Fruit fly (Drosophila melanogaster) whole organism, prepupa: Measurements from ENCODE around the gene jdp.

Source experiments
- Blimp-1 ChIP-seq: fragments of 200-800 bp; sonication (Bioruptor generic); optimal IDR thresholded peaks from 3 replicates; lab custom pipeline; 2017; ENCODE audit warnings: missing biosample characterization, missing genetic modification characterization, mild to moderate bottlenecking, moderate library complexity, missing genetic modification reagents
- CG10631 ChIP-seq: fragments of 200-800 bp; sonication (Bioruptor generic); optimal IDR thresholded peaks from 2 replicates; lab custom pipeline; 2016; ENCODE audit warnings: missing biosample characterization, missing genetic modification characterization
- CG10669 ChIP-seq: fragments of 200-800 bp; sonication (Bioruptor generic); optimal IDR thresholded peaks from 3 replicates; lab custom pipeline; 2018; ENCODE audit warnings: missing biosample characterization, mild to moderate bottlenecking, missing genetic modification characterization, moderate library complexity
- CG11294 ChIP-seq: fragments of 200-800 bp; sonication (Bioruptor generic); IDR thresholded peaks from 2 replicates; pipeline ENCODE4 v1.3.6; 2022; ENCODE audit warnings: missing biosample characterization, missing genetic modification characterization
- CG11762 ChIP-seq: fragments of 200-800 bp; sonication (Bioruptor generic); optimal IDR thresholded peaks from 3 replicates; lab custom pipeline; 2016; ENCODE audit warnings: missing biosample characterization, missing genetic modification characterization; ENCODE audit not compliant: insufficient read depth
- CG11902 ChIP-seq: fragments of 200-800 bp; sonication (Bioruptor generic); optimal IDR thresholded peaks from 3 replicates; lab custom pipeline; 2016; ENCODE audit warnings: missing biosample characterization, missing genetic modification characterization
- CG15336 ChIP-seq: fragments of 200-800 bp; sonication (Bioruptor generic); IDR thresholded peaks from 2 replicates; pipeline ENCODE4 v1.3.6; 2022; ENCODE audit warnings: missing biosample characterization, missing genetic modification characterization
- CG1621 ChIP-seq: fragments of 200-800 bp; sonication (Bioruptor generic); optimal IDR thresholded peaks from 3 replicates; lab custom pipeline; 2018; ENCODE audit warnings: missing biosample characterization, mild to moderate bottlenecking, missing genetic modification characterization
- CG3032 ChIP-seq: fragments of 200-800 bp; optimal IDR thresholded peaks from 2 replicates; lab custom pipeline; 2019; ENCODE audit warnings: missing biosample characterization, mild to moderate bottlenecking, missing genetic modification characterization, moderate library complexity
- CG31627 ChIP-seq: fragments of 200-800 bp; sonication (Bioruptor generic); optimal IDR thresholded peaks from 3 replicates; lab custom pipeline; 2016; ENCODE audit warnings: missing biosample characterization, missing genetic modification characterization
- CG32006 ChIP-seq: fragments of 200-800 bp; sonication (Bioruptor generic); optimal IDR thresholded peaks from 3 replicates; lab custom pipeline; 2017; ENCODE audit warnings: missing biosample characterization, mild to moderate bottlenecking, missing genetic modification characterization
- CG34406 ChIP-seq: fragments of 200-800 bp; sonication (Bioruptor generic); optimal IDR thresholded peaks from 3 replicates; lab custom pipeline; 2016; ENCODE audit warnings: missing biosample characterization, missing genetic modification characterization
- CG3919 ChIP-seq: fragments of 200-800 bp; sonication (Bioruptor generic); optimal IDR thresholded peaks from 3 replicates; lab custom pipeline; 2016; ENCODE audit warnings: missing biosample characterization, missing genetic modification characterization
- CG4318 ChIP-seq: fragments of 200-800 bp; sonication (Bioruptor generic); optimal IDR thresholded peaks from 3 replicates; lab custom pipeline; 2017; ENCODE audit warnings: missing biosample characterization, mild to moderate bottlenecking, missing genetic modification characterization
- CG6163 ChIP-seq: fragments of 200-800 bp; sonication (Bioruptor generic); IDR thresholded peaks from 3 replicates; pipeline ENCODE4 v1.3.6; 2022; ENCODE audit warnings: missing biosample characterization, missing genetic modification characterization
- CG6276 ChIP-seq: fragments of 200-800 bp; sonication (Bioruptor generic); optimal IDR thresholded peaks from 2 replicates; lab custom pipeline; 2017; ENCODE audit warnings: missing biosample characterization, mild to moderate bottlenecking, missing genetic modification characterization
- CG6792 ChIP-seq: fragments of 200-800 bp; sonication (Bioruptor generic); optimal IDR thresholded peaks from 3 replicates; lab custom pipeline; 2016; ENCODE audit warnings: missing biosample characterization, missing genetic modification characterization
- CG6808 ChIP-seq: fragments of 200-800 bp; sonication (Bioruptor generic); optimal IDR thresholded peaks from 3 replicates; lab custom pipeline; 2017; ENCODE audit warnings: missing biosample characterization, missing genetic modification characterization, mild to moderate bottlenecking, moderate library complexity, missing genetic modification reagents
- CG7368 ChIP-seq: fragments of 200-800 bp; sonication (Bioruptor generic); optimal IDR thresholded peaks from 3 replicates; lab custom pipeline; 2016; ENCODE audit warnings: missing biosample characterization, missing genetic modification characterization
- CG8319 ChIP-seq: fragments of 200-800 bp; sonication (Bioruptor generic); optimal IDR thresholded peaks from 3 replicates; lab custom pipeline; 2016; ENCODE audit warnings: missing biosample characterization, missing genetic modification characterization
- CG8632 ChIP-seq: fragments of 200-800 bp; sonication (Bioruptor generic); optimal IDR thresholded peaks from 3 replicates; lab custom pipeline; 2016; ENCODE audit warnings: missing biosample characterization, missing genetic modification characterization
- Eip75B ChIP-seq: fragments of 200-800 bp; sonication (Bioruptor generic); optimal IDR thresholded peaks from 3 replicates; lab custom pipeline; 2016; ENCODE audit warnings: missing biosample characterization, missing genetic modification characterization
- Eip78C ChIP-seq: fragments of 200-800 bp; sonication (Bioruptor generic); peaks from one replicate; lab custom pipeline; 2016; ENCODE audit warnings: missing biosample characterization, missing genetic modification characterization
- Eip93F ChIP-seq: fragments of 200-800 bp; sonication (Bioruptor generic); optimal IDR thresholded peaks from 2 replicates; lab custom pipeline; 2016; ENCODE audit warnings: missing biosample characterization, mild to moderate bottlenecking, missing genetic modification characterization
- Ets21C ChIP-seq: fragments of 200-800 bp; sonication (Bioruptor generic); optimal IDR thresholded peaks from 3 replicates; lab custom pipeline; 2016; ENCODE audit warnings: missing biosample characterization, missing genetic modification characterization
- Ets96B ChIP-seq: fragments of 200-800 bp; optimal IDR thresholded peaks from 2 replicates; lab custom pipeline; 2019; ENCODE audit warnings: missing biosample characterization, mild to moderate bottlenecking, missing genetic modification characterization, moderate library complexity
- Hr38 ChIP-seq: sonication (Bioruptor generic); optimal IDR thresholded peaks from 2 replicates; lab custom pipeline; 2016; ENCODE audit warnings: missing biosample characterization, missing genetic modification characterization
- Hr39 ChIP-seq: fragments of 200-800 bp; sonication (Bioruptor generic); optimal IDR thresholded peaks from 2 replicates; lab custom pipeline; 2016; ENCODE audit warnings: missing biosample characterization, missing genetic modification characterization
- Hr4 ChIP-seq: fragments of 200-800 bp; sonication (Bioruptor generic); optimal IDR thresholded peaks from 3 replicates; lab custom pipeline; 2016; ENCODE audit warnings: missing biosample characterization, missing genetic modification characterization
- Lpt ChIP-seq: fragments of 200-800 bp; sonication (Bioruptor generic); optimal IDR thresholded peaks from 3 replicates; lab custom pipeline; 2016; ENCODE audit warnings: missing biosample characterization, missing genetic modification characterization
- Met ChIP-seq: fragments of 200-800 bp; sonication (Bioruptor generic); optimal IDR thresholded peaks from 3 replicates; lab custom pipeline; 2016; ENCODE audit warnings: missing biosample characterization, missing genetic modification characterization
- OdsH ChIP-seq: fragments of 200-800 bp; sonication (Bioruptor generic); optimal IDR thresholded peaks from 3 replicates; lab custom pipeline; 2016; ENCODE audit warnings: missing biosample characterization, missing genetic modification characterization
- Sox102F ChIP-seq: fragments of 200-800 bp; sonication (Bioruptor generic); optimal IDR thresholded peaks from 2 replicates; lab custom pipeline; 2016; ENCODE audit warnings: missing biosample characterization, mild to moderate bottlenecking, missing genetic modification characterization
- Sox15 ChIP-seq: fragments of 200-800 bp; sonication (Bioruptor generic); optimal IDR thresholded peaks from 3 replicates; lab custom pipeline; 2016; ENCODE audit warnings: missing biosample characterization, missing genetic modification characterization
- achi ChIP-seq: fragments of 200-800 bp; sonication (Bioruptor generic); optimal IDR thresholded peaks from 3 replicates; lab custom pipeline; 2016; ENCODE audit warnings: missing biosample characterization, missing genetic modification characterization
- acj6 ChIP-seq: fragments of 200-800 bp; sonication (Bioruptor generic); optimal IDR thresholded peaks from 3 replicates; lab custom pipeline; 2016; ENCODE audit warnings: missing biosample characterization, missing genetic modification characterization
- cyc ChIP-seq: fragments of 200-800 bp; sonication (Bioruptor generic); optimal IDR thresholded peaks from 3 replicates; lab custom pipeline; 2016; ENCODE audit warnings: missing biosample characterization, missing genetic modification characterization
- dac ChIP-seq: fragments of 200-800 bp; sonication (Bioruptor generic); optimal IDR thresholded peaks from 2 replicates; lab custom pipeline; 2017; ENCODE audit warnings: missing biosample characterization, mild to moderate bottlenecking, missing genetic modification characterization
- dsx ChIP-seq: fragments of 200-800 bp; optimal IDR thresholded peaks from 3 replicates; lab custom pipeline; 2019; ENCODE audit warnings: missing biosample characterization, mild to moderate bottlenecking, missing genetic modification characterization, moderate library complexity; ENCODE audit not compliant: poor library complexity, severe bottlenecking
- eg ChIP-seq: fragments of 200-800 bp; sonication (Bioruptor generic); IDR thresholded peaks from 3 replicates; pipeline ENCODE4 v1.3.6; 2022; ENCODE audit warnings: missing biosample characterization, missing genetic modification characterization
- esn ChIP-seq: fragments of 200-800 bp; sonication (Bioruptor generic); optimal IDR thresholded peaks from 2 replicates; lab custom pipeline; 2016; ENCODE audit warnings: missing biosample characterization, mild to moderate bottlenecking, missing genetic modification characterization, moderate library complexity
- fd59A ChIP-seq: fragments of 200-800 bp; sonication (Bioruptor generic); optimal IDR thresholded peaks from 2 replicates; lab custom pipeline; 2017; ENCODE audit warnings: missing biosample characterization, mild to moderate bottlenecking, missing genetic modification characterization, missing genetic modification reagents
- fd85E ChIP-seq: fragments of 200-800 bp; sonication (Bioruptor generic); optimal IDR thresholded peaks from 3 replicates; lab custom pipeline; 2016; ENCODE audit warnings: missing biosample characterization, missing genetic modification characterization
- fkh ChIP-seq: fragments of 200-800 bp; sonication (Bioruptor generic); optimal IDR thresholded peaks from 3 replicates; lab custom pipeline; 2017; ENCODE audit warnings: missing biosample characterization, mild to moderate bottlenecking, missing genetic modification characterization, moderate library complexity
- lz ChIP-seq: fragments of 200-800 bp; sonication (Bioruptor generic); optimal IDR thresholded peaks from 3 replicates; lab custom pipeline; 2016; ENCODE audit warnings: missing biosample characterization, missing genetic modification characterization
- net ChIP-seq: fragments of 200-800 bp; sonication (Bioruptor generic); optimal IDR thresholded peaks from 3 replicates; lab custom pipeline; 2016; ENCODE audit warnings: missing biosample characterization, missing genetic modification characterization
- pdm3 ChIP-seq: fragments of 200-800 bp; sonication (Bioruptor generic); optimal IDR thresholded peaks from 3 replicates; lab custom pipeline; 2016; ENCODE audit warnings: missing biosample characterization, missing genetic modification characterization
- salr ChIP-seq, 2 experiments: fragments of 200-800 bp; sonication (Bioruptor generic); optimal IDR thresholded peaks; 3 replicates each; lab custom pipeline; 2016 to 2018; ENCODE audit warnings: missing biosample characterization in 2 of 2, missing genetic modification characterization in 2 of 2, mild to moderate bottlenecking in 1 of 2
- spab ChIP-seq: fragments of 200-800 bp; sonication (Bioruptor generic); optimal IDR thresholded peaks from 2 replicates; lab custom pipeline; 2017; ENCODE audit warnings: missing biosample characterization, mild to moderate bottlenecking, missing genetic modification characterization, missing genetic modification reagents
- ss ChIP-seq, 2 experiments: fragments of 200-800 bp; sonication (Bioruptor generic); optimal IDR thresholded peaks; 2 replicates in 1 of 2; 3 replicates in 1 of 2; lab custom pipeline; 2017 to 2018; ENCODE audit warnings: mild to moderate bottlenecking in 2 of 2, missing biosample characterization in 2 of 2, missing genetic modification characterization in 2 of 2, moderate library complexity in 1 of 2
- svp ChIP-seq: fragments of 200-800 bp; sonication (Bioruptor generic); peaks from one replicate; lab custom pipeline; 2016; ENCODE audit warnings: missing biosample characterization, missing genetic modification characterization
- vri ChIP-seq: fragments of 200-800 bp; sonication (Bioruptor generic); optimal IDR thresholded peaks from 3 replicates; lab custom pipeline; 2016; ENCODE audit warnings: missing biosample characterization, mild to moderate bottlenecking, missing genetic modification characterization

jdp gene

DNA sequence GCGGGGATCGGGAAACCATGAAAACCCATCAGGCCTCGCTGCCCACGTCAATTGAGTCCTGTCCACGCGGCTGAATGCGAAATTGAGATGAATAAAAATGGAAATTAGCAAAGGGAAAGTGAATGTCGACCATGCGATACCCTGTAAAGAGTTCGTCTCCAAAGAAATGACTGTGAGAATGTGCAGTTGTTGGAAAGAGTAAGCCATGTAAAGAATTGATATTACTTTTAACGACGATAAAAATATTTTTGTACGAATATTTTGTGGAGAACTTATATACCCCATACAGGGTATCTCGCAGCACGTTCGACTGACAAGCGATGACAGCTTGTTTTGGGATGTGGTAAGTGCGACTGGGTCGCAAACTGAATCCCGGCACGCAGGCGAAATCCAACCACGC lies 25.7 kb downstream of the jdp start:
- TF ChIP-seq CG8632 (GFP tag; lab: Kevin White, UChicago) = peak; percentile 26
- peak; percentile 76 for TF ChIP-seq lz (GFP tag; lab: Kevin White, UChicago)
- TF ChIP-seq Blimp-1 = peak; percentile 30
- TF ChIP-seq svp = peak; percentile 86
- TF ChIP-seq fkh (GFP tag; lab: Kevin White, UChicago) = no peak
- TF ChIP-seq CG32006 = peak; percentile 73
- peak; percentile 72 for TF ChIP-seq CG15336
- TF ChIP-seq esn (GFP tag; lab: Kevin White, UChicago) = no peak
- TF ChIP-seq cyc (GFP tag; lab: Kevin White, UChicago) = peak; percentile 76
- TF ChIP-seq CG7368 (GFP tag; lab: Kevin White, UChicago) = peak; percentile 37
- TF ChIP-seq dsx (GFP tag; lab: Kevin White, UChicago) = no peak
- TF ChIP-seq Eip78C = no peak
- peak; percentile 66 for TF ChIP-seq OdsH (GFP tag; lab: Kevin White, UChicago)
- peak; percentile 88 for TF ChIP-seq Hr39 (GFP tag; lab: Kevin White, UChicago)
- peak; percentile 63 for TF ChIP-seq Ets21C (GFP tag; lab: Kevin White, UChicago)
- 0 out of 2 replicates have a peak, but pooled peaks have one; percentile 38 for TF ChIP-seq CG11294 (GFP tag; lab: Robert Waterston, UW)
- TF ChIP-seq spab (GFP tag; lab: Kevin White, UChicago) = peak; percentile 38
- TF ChIP-seq CG11902 (GFP tag; lab: Kevin White, UChicago) = peak; percentile 52
- peak; percentile 43 for TF ChIP-seq CG6808 (GFP tag; lab: Kevin White, UChicago)
- peak; percentile 47 for TF ChIP-seq net (GFP tag; lab: Kevin White, UChicago)
- peak; percentile 55 for TF ChIP-seq CG1621 (tag; lab: Kevin White, UChicago)
- TF ChIP-seq CG6163 (GFP tag; lab: Robert Waterston, UW) = peak; percentile 82
- TF ChIP-seq Hr4 (GFP tag; lab: Kevin White, UChicago) = peak; percentile 78
- TF ChIP-seq fd59A (GFP tag; lab: Kevin White, UChicago) = peak; percentile 20
- peak; percentile 83 for TF ChIP-seq CG31627
- no peak for TF ChIP-seq Hr38 (GFP tag; lab: Kevin White, UChicago)
- TF ChIP-seq Eip75B = peak; percentile 63
- TF ChIP-seq acj6 (GFP tag; lab: Kevin White, UChicago) = peak; percentile 69
- TF ChIP-seq dac (GFP tag; lab: Kevin White, UChicago) = no peak
- TF ChIP-seq vri = no peak
- TF ChIP-seq CG11762 (GFP tag; lab: Kevin White, UChicago) = peak; percentile 25
- no peak for TF ChIP-seq Lpt
- peak; percentile 40 for TF ChIP-seq CG6276 (GFP tag; lab: Kevin White, UChicago)
- TF ChIP-seq CG3032 (tag; lab: Kevin White, UChicago) = no peak
- TF ChIP-seq Met (GFP tag; lab: Kevin White, UChicago) = peak; percentile 76
- peak; percentile 76 for TF ChIP-seq eg (GFP tag; lab: Robert Waterston, UW)
- peak; percentile 66 for TF ChIP-seq achi
- peak; percentile 52 for TF ChIP-seq CG4318
- TF ChIP-seq CG3919 (GFP tag; lab: Kevin White, UChicago) = peak; percentile 76
- TF ChIP-seq ss (GFP tag; optimal IDR thresholded peaks at IDR 0.05; lab: Kevin White, UChicago) = no peak
- TF ChIP-seq Eip93F = no peak
- peak; percentile 62 for TF ChIP-seq CG10631
- peak; percentile 48 for TF ChIP-seq Sox15 (GFP tag; lab: Kevin White, UChicago)
- TF ChIP-seq CG8319 = peak; percentile 28
- no peak for TF ChIP-seq fd85E (GFP tag; lab: Kevin White, UChicago)
- TF ChIP-seq Ets96B (tag; lab: Kevin White, UChicago) = no peak
- TF ChIP-seq CG6792 (GFP tag; lab: Kevin White, UChicago) = peak; percentile 70
- TF ChIP-seq CG10669 (GFP tag; lab: Kevin White, UChicago) = peak; percentile 56
- peak; percentile 67 for TF ChIP-seq Sox102F
- peak; percentile 54 for TF ChIP-seq CG34406 (GFP tag; lab: Kevin White, UChicago)
- peak; percentile 1 to 41 for TF ChIP-seq salr (GFP tag; optimal IDR thresholded peaks at IDR 0.05; lab: Kevin White, UChicago)
- peak; percentile 60 for TF ChIP-seq pdm3
